Worm (Caenorhabditis elegans) whole organism, L1 larva: ENCODE results near the gene T11G6.5.

Experiments
- ceh-90 ChIP-seq: sonication (generic microtip); optimal IDR thresholded peaks from 2 replicates; lab custom pipeline; 2016; ENCODE audit warnings: missing genetic modification characterization, missing compliant biosample characterization
- ces-1 ChIP-seq: fragments of 150-350 bp; optimal IDR thresholded peaks from 2 replicates; lab custom pipeline; 2014; ENCODE audit warnings: missing biosample characterization, missing genetic modification reagents, missing genetic modification characterization
- efl-1 ChIP-seq, 4 experiments: fragments of 150-350 bp; optimal IDR thresholded peaks in 3 of 4; peaks in 1 of 4; 1 replicate in 1 of 4; 2 replicates in 3 of 4; lab custom pipeline; 2014; ENCODE audit warnings: missing biosample characterization in 2 of 4, missing genetic modification characterization in 2 of 4, missing genetic modification reagents in 2 of 4
- fos-1 ChIP-seq: fragments of 150-350 bp; optimal IDR thresholded peaks from 2 replicates; lab custom pipeline; 2014; ENCODE audit warnings: missing biosample characterization, missing genetic modification characterization
- lin-15B ChIP-seq: fragments of 150-350 bp; sonication (generic microtip); optimal IDR thresholded peaks from 3 replicates; lab custom pipeline; 2014; ENCODE audit warnings: missing biosample characterization, missing genetic modification characterization
- lsy-2 ChIP-seq, 2 experiments: fragments of 150-350 bp; optimal IDR thresholded peaks; 2 replicates each; lab custom pipeline; 2014; ENCODE audit warnings: missing biosample characterization in 2 of 2, missing genetic modification characterization in 2 of 2
- nhr-71 ChIP-seq: sonication (generic microtip); optimal IDR thresholded peaks from 2 replicates; lab custom pipeline; 2016; ENCODE audit warnings: mild to moderate bottlenecking, missing genetic modification characterization, moderate library complexity, missing compliant biosample characterization
- nhr-90 ChIP-seq: sonication (generic microtip); optimal IDR thresholded peaks from 2 replicates; lab custom pipeline; 2016; ENCODE audit warnings: mild to moderate bottlenecking, missing genetic modification characterization, missing compliant biosample characterization; ENCODE audit not compliant: poor library complexity

ce11 chrIV:10887285-10887684 lies 44.7 kb upstream of the T11G6.5 start, which contains the start of gene F13E9.16:
- no peak for TF ChIP-seq lsy-2 (tag; optimal IDR thresholded peaks at IDR 0.05; lab: Kevin White, UChicago)
- no peak for TF ChIP-seq nhr-90 (tag; lab: Kevin White, UChicago)
- no peak for TF ChIP-seq ces-1 (GFP tag; lab: Kevin White, UChicago)
- TF ChIP-seq ceh-90: no peak
- TF ChIP-seq fos-1 (tag; lab: Kevin White, UChicago): no peak
- no peak for TF ChIP-seq nhr-71
- TF ChIP-seq efl-1 (optimal IDR thresholded peaks at IDR 0.05; lab: Kevin White, UChicago): no peak
- no peak for TF ChIP-seq efl-1 (GFP tag; optimal IDR thresholded peaks at IDR 0.05 in 1 of 2; lab: Kevin White, UChicago)
- no peak for TF ChIP-seq lin-15B
